Fruit fly (Drosophila melanogaster): Measurements from ENCODE around the gene CG32024.

CG32024 gene

DNA sequence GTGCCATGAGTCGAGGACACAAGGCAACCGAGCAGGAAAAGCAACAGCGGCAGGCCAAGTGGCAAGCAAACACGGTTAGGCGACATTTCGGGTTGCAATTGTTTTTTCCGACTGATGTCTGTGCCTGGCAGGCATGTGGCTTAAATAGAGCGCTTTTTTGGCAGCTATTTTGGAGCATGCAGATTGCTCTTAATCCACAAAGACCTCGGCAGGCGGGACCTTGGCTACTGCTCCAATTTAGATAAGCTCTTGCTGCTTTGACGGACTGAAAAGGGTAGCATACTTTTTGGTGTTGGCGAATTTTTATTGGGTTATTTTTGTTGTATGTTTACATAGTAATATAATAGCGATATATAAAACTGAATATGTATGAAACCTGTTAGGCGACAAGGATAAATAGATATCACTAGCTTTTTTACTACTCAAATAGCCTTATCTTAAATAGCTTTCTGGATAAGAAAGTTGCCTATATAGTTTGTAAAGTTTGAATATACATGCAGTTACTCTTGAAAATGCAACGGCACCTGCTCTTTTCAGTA is at the start of gene CG32024, which contains the start of gene CG13312:
TSS of gene CG32024 (plus strand) at position 489 of the 539 bp plus-strand sequence.
TSS of gene CG13312 (minus strand) at position 101 of the 539 bp plus-strand sequence.
- TF ChIP-seq Gsc (GFP tag; IDR thresholded peaks at IDR 0.05) = no peak
- TF ChIP-seq CG8359 (GFP tag; optimal IDR thresholded peaks at IDR 0.05; ENCODE audit: borderline replicate concordance) = peak; percentile 67
- no peak for TF ChIP-seq sisA (GFP tag; IDR thresholded peaks at IDR 0.05)
- no peak for TF ChIP-seq CG7372 (GFP tag; IDR thresholded peaks at IDR 0.05)

DNA sequence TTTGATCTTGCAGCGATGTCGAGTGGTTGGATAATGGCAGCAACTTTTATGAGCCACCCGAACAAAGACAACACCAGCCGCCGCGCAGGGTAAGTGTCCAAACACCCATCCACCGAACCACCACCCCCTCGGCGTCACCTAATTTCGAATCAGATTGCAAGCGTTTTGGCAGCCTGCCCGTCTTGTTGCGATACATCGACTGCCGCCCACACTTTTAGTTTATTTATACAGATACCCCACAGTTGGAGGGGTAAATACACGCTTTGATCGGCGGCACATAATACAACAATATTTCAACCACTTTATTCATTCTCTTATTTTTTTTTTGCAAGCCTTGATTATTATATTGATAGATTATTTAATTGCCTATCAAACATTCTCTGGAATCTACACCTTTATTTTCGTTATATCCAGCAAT is 44.4 kb upstream of the CG32024 start:
- TF ChIP-seq eve (GFP tag; optimal IDR thresholded peaks at IDR 0.05) (no peak), HLH54F (GFP tag; optimal IDR thresholded peaks at IDR 0.05) (peak; percentile 4), row (GFP tag; IDR thresholded peaks at IDR 0.05) (peak; percentile 76), hth (optimal IDR thresholded peaks at IDR 0.05) (no peak), nau (GFP tag; optimal IDR thresholded peaks at IDR 0.05) (no peak), ewg (GFP tag; optimal IDR thresholded peaks at IDR 0.05) (peak; percentile 33), Dbx (GFP tag; IDR thresholded peaks at IDR 0.05) (0 out of 3 replicates have a peak, but pooled peaks have one; percentile 32), CG10959 (GFP tag; IDR thresholded peaks at IDR 0.05) (no peak), ash1 (GFP tag; optimal IDR thresholded peaks at IDR 0.05) (no peak), sisA (GFP tag; IDR thresholded peaks at IDR 0.05) (peak; percentile 45; the same call in 1 of the 2 replicates), D19A (tag; optimal IDR thresholded peaks at IDR 0.05) (peak; percentile 3), PHDP (tag; optimal IDR thresholded peaks at IDR 0.05) (peak; percentile 43), nerfin-2 (GFP tag; IDR thresholded peaks at IDR 0.05; ENCODE audit: partially characterized antibody) (no peak), CG15073 (GFP tag; optimal IDR thresholded peaks at IDR 0.05) (no peak), klu (GFP tag; IDR thresholded peaks at IDR 0.05) (no peak), CG13296 (GFP tag; optimal IDR thresholded peaks at IDR 0.05) (no peak), Mad (GFP tag; optimal IDR thresholded peaks at IDR 0.05) (no peak), CG34376 (GFP tag; optimal IDR thresholded peaks at IDR 0.05) (no peak), ci (GFP tag; IDR thresholded peaks at IDR 0.05) (peak; percentile 66; the same call in 2 of the 3 replicates), HLH3B (GFP tag; IDR thresholded peaks at IDR 0.05) (no peak), CG7556 (GFP tag; optimal IDR thresholded peaks at IDR 0.05) (peak; percentile 26), CG1602 (GFP tag; optimal IDR thresholded peaks at IDR 0.05) (no peak), nerfin-1 (tag; optimal IDR thresholded peaks at IDR 0.05) (no peak), Adf1 (GFP tag; IDR thresholded peaks at IDR 0.05) (0 out of 2 replicates have a peak, but pooled peaks have one; percentile 18), Hr51 (GFP tag; optimal IDR thresholded peaks at IDR 0.05) (peak in 1 of 2 experiments; percentile 66), CG1529 (GFP tag; optimal IDR thresholded peaks at IDR 0.05) (no peak), ac (GFP tag; optimal IDR thresholded peaks at IDR 0.05) (no peak), CG6654 (GFP tag; optimal IDR thresholded peaks at IDR 0.05) (no peak), odd (GFP tag; optimal IDR thresholded peaks at IDR 0.05) (peak; percentile 26), CG5245 (GFP tag; optimal IDR thresholded peaks at IDR 0.05) (no peak), zfh1 (GFP tag; IDR thresholded peaks at IDR 0.05) (peak; percentile 39; the same call in 1 of the 3 replicates), D19B (GFP tag; optimal IDR thresholded peaks at IDR 0.05) (peak; percentile 70), Neu2 (GFP tag; optimal IDR thresholded peaks at IDR 0.05; ENCODE audit: borderline replicate concordance) (no peak), Tbp (GFP tag; optimal IDR thresholded peaks at IDR 0.05) (no peak), CG17359 (tag; optimal IDR thresholded peaks at IDR 0.05) (no peak), Doc3 (GFP tag; IDR thresholded peaks at IDR 0.05; ENCODE audit: partially characterized antibody) (no peak), CG13624 (GFP tag; optimal IDR thresholded peaks at IDR 0.05) (no peak), dysf (GFP tag; IDR thresholded peaks at IDR 0.05) (peak; percentile 75), YL-1 (GFP tag; optimal IDR thresholded peaks at IDR 0.05) (no peak), CG6689 (GFP tag; IDR thresholded peaks at IDR 0.05) (peak; percentile 59), trh (GFP tag; optimal IDR thresholded peaks at IDR 0.05) (no peak), Abd-B (GFP tag; optimal IDR thresholded peaks at IDR 0.05) (no peak), lov (optimal IDR thresholded peaks at IDR 0.05) (no peak), lov (GFP tag; IDR thresholded peaks at IDR 0.05) (0 out of 3 replicates have a peak, but pooled peaks have one; percentile 66), CG8388 (GFP tag; optimal IDR thresholded peaks at IDR 0.05) (no peak), Max (GFP tag; optimal IDR thresholded peaks at IDR 0.05) (no peak)

Measured in whole organism, embryonic.